Fruit fly (Drosophila melanogaster) whole organism, embryonic: ENCODE data around the gene CG8509.

Experiments used
- CG11723 ChIP-seq: fragments of 200-800 bp; sonication (Bioruptor generic); optimal IDR thresholded peaks from 2 replicates; lab custom pipeline; 2017; ENCODE audit warnings: missing biosample characterization, mild to moderate bottlenecking, missing genetic modification characterization
- CG13424 ChIP-seq: fragments of 200-800 bp; sonication (Bioruptor generic); optimal IDR thresholded peaks from 2 replicates; lab custom pipeline; 2019; ENCODE audit warnings: missing biosample characterization, mild to moderate bottlenecking, missing genetic modification characterization, moderate library complexity
- CG15011 ChIP-seq: fragments of 200-800 bp; sonication (Bioruptor generic); optimal IDR thresholded peaks from 3 replicates; lab custom pipeline; 2018; ENCODE audit warnings: missing biosample characterization, mild to moderate bottlenecking, missing genetic modification characterization
- CG2678 ChIP-seq: fragments of 200-800 bp; sonication (Bioruptor generic); optimal IDR thresholded peaks from 3 replicates; lab custom pipeline; 2019; ENCODE audit warnings: missing biosample characterization, mild to moderate bottlenecking, missing genetic modification characterization, moderate library complexity
- CG30020 ChIP-seq: fragments of 200-800 bp; optimal IDR thresholded peaks from 2 replicates; lab custom pipeline; 2019; ENCODE audit warnings: missing biosample characterization, mild to moderate bottlenecking, missing genetic modification characterization, moderate library complexity
- CG32767 ChIP-seq: fragments of 200-800 bp; sonication (Bioruptor generic); IDR thresholded peaks from 2 replicates; pipeline ENCODE4 v1.3.6; 2022; ENCODE audit warnings: missing biosample characterization, missing genetic modification characterization
- CG3726 ChIP-seq: fragments of 200-800 bp; sonication (Bioruptor generic); IDR thresholded peaks from 3 replicates; pipeline ENCODE4, ENCODE4 v1.3.6; 2022; ENCODE audit warnings: missing biosample characterization, missing genetic modification characterization
- CG4282 ChIP-seq: fragments of 200-800 bp; sonication (Bioruptor generic); optimal IDR thresholded peaks from 2 replicates; lab custom pipeline; 2016; ENCODE audit warnings: missing biosample characterization, missing genetic modification characterization
- CG4360 ChIP-seq: fragments of 200-800 bp; sonication (Bioruptor generic); IDR thresholded peaks from 2 replicates; pipeline ENCODE4 v1.3.6; 2022; ENCODE audit warnings: missing biosample characterization, missing genetic modification characterization
- CG6765 ChIP-seq: fragments of 200-800 bp; sonication (Bioruptor generic); optimal IDR thresholded peaks from 3 replicates; lab custom pipeline; 2017; ENCODE audit warnings: missing biosample characterization, mild to moderate bottlenecking, missing genetic modification characterization
- CG7786 ChIP-seq: fragments of 200-800 bp; sonication (Bioruptor generic); optimal IDR thresholded peaks from 2 replicates; lab custom pipeline; 2016; ENCODE audit warnings: missing biosample characterization, missing genetic modification characterization
- CG7839 ChIP-seq: fragments of 200-800 bp; sonication (Bioruptor generic); optimal IDR thresholded peaks from 3 replicates; lab custom pipeline; 2018; ENCODE audit warnings: missing biosample characterization, mild to moderate bottlenecking, missing genetic modification characterization, moderate library complexity
- CG8290 ChIP-seq, 3 experiments: fragments of 200-800 bp; sonication (Bioruptor generic); optimal IDR thresholded peaks; 2 replicates each; lab custom pipeline; 2016 to 2019; ENCODE audit warnings: missing biosample characterization in 3 of 3, missing genetic modification characterization in 3 of 3, mild to moderate bottlenecking in 2 of 3, moderate library complexity in 1 of 3
- CG8478 ChIP-seq: fragments of >200 bp; optimal IDR thresholded peaks from 2 replicates; lab custom pipeline; 2018
- CG9727 ChIP-seq: fragments of 200-800 bp; sonication (Bioruptor generic); optimal IDR thresholded peaks from 3 replicates; lab custom pipeline; 2017; ENCODE audit warnings: missing biosample characterization, mild to moderate bottlenecking, missing genetic modification characterization
- CG9797 ChIP-seq: fragments of 200-800 bp; sonication (Bioruptor generic); optimal IDR thresholded peaks from 3 replicates; lab custom pipeline; 2018; ENCODE audit warnings: missing biosample characterization, mild to moderate bottlenecking, missing genetic modification characterization
- CHES-1-like ChIP-seq: fragments of 200-800 bp; sonication (Bioruptor generic); optimal IDR thresholded peaks from 2 replicates; lab custom pipeline; 2016; ENCODE audit warnings: missing biosample characterization, missing genetic modification characterization
- CTCF ChIP-seq: fragments of 200-800 bp; sonication (Bioruptor generic); optimal IDR thresholded peaks from 2 replicates; lab custom pipeline; 2017; ENCODE audit warnings: missing biosample characterization, mild to moderate bottlenecking, missing genetic modification characterization, moderate library complexity
- Doc2 ChIP-seq: fragments of 200-800 bp; sonication (Bioruptor generic); IDR thresholded peaks from 2 replicates; pipeline ENCODE4 v1.3.6; 2022; ENCODE audit warnings: missing biosample characterization, missing genetic modification characterization
- Dp ChIP-seq: fragments of 200-800 bp; sonication (Bioruptor generic); optimal IDR thresholded peaks from 2 replicates; lab custom pipeline; 2018; ENCODE audit warnings: missing biosample characterization, mild to moderate bottlenecking, missing genetic modification characterization, moderate library complexity
- E2f2 ChIP-seq: fragments of 200-800 bp; sonication (Bioruptor generic); IDR thresholded peaks from 2 replicates; pipeline ENCODE4 v1.3.6; 2022; ENCODE audit warnings: missing biosample characterization, missing genetic modification characterization
- Fer1 ChIP-seq: fragments of 200-800 bp; sonication (Bioruptor generic); optimal IDR thresholded peaks from 2 replicates; lab custom pipeline; 2017; ENCODE audit warnings: missing biosample characterization, mild to moderate bottlenecking, missing genetic modification characterization
- HHEX ChIP-seq: fragments of 200-800 bp; sonication (Bioruptor generic); optimal IDR thresholded peaks from 3 replicates; lab custom pipeline; 2017; ENCODE audit warnings: missing biosample characterization, mild to moderate bottlenecking, missing genetic modification characterization, missing genetic modification reagents
- Hey ChIP-seq: fragments of 200-800 bp; sonication (Bioruptor generic); optimal IDR thresholded peaks from 3 replicates; lab custom pipeline; 2018; ENCODE audit warnings: missing biosample characterization, mild to moderate bottlenecking, missing genetic modification characterization
- Hr51 ChIP-seq, 2 experiments: fragments of 200-800 bp; sonication (Bioruptor generic); optimal IDR thresholded peaks; 2 replicates in 1 of 2; 3 replicates in 1 of 2; lab custom pipeline; 2016 to 2018; ENCODE audit warnings: missing biosample characterization in 2 of 2, missing genetic modification characterization in 2 of 2, mild to moderate bottlenecking in 1 of 2, moderate library complexity in 1 of 2
- Meics ChIP-seq: fragments of 200-800 bp; sonication (Bioruptor generic); optimal IDR thresholded peaks from 2 replicates; lab custom pipeline; 2017; ENCODE audit warnings: missing biosample characterization, mild to moderate bottlenecking, missing genetic modification characterization
- NK7.1 ChIP-seq: fragments of 200-800 bp; sonication (Bioruptor generic); optimal IDR thresholded peaks from 3 replicates; lab custom pipeline; 2016; ENCODE audit warnings: missing biosample characterization, missing genetic modification characterization
- Ravus ChIP-seq: fragments of 200-800 bp; sonication (Bioruptor generic); IDR thresholded peaks from 2 replicates; pipeline ENCODE4 v1.3.6; 2022; ENCODE audit warnings: missing biosample characterization, missing genetic modification characterization
- Sox102F ChIP-seq: fragments of 200-800 bp; sonication (Bioruptor generic); optimal IDR thresholded peaks from 2 replicates; lab custom pipeline; 2018; ENCODE audit warnings: missing biosample characterization, mild to moderate bottlenecking, missing genetic modification characterization, moderate library complexity
- chn ChIP-seq: fragments of 200-800 bp; sonication (Bioruptor generic); optimal IDR thresholded peaks from 2 replicates; lab custom pipeline; 2016; ENCODE audit warnings: missing biosample characterization, missing genetic modification characterization
- dati ChIP-seq: fragments of 200-800 bp; sonication (Bioruptor generic); IDR thresholded peaks from 2 replicates; pipeline ENCODE4 v1.3.6; 2022; ENCODE audit warnings: missing biosample characterization, missing genetic modification characterization
- disco-r ChIP-seq: fragments of 200-800 bp; sonication (Bioruptor generic); optimal IDR thresholded peaks from 2 replicates; lab custom pipeline; 2016; ENCODE audit warnings: missing biosample characterization, missing genetic modification characterization
- ems ChIP-seq: fragments of 200-800 bp; sonication (Bioruptor generic); optimal IDR thresholded peaks from 3 replicates; lab custom pipeline; 2016; ENCODE audit warnings: missing biosample characterization, missing genetic modification characterization
- exex ChIP-seq: fragments of 200-800 bp; sonication (Bioruptor generic); optimal IDR thresholded peaks from 4 replicates; lab custom pipeline; 2018; ENCODE audit warnings: missing biosample characterization, mild to moderate bottlenecking, missing genetic modification characterization, moderate library complexity
- fd102C ChIP-seq: fragments of 200-800 bp; sonication (Bioruptor generic); optimal IDR thresholded peaks from 2 replicates; lab custom pipeline; 2018; ENCODE audit warnings: missing biosample characterization, mild to moderate bottlenecking, missing genetic modification characterization, moderate library complexity
- ftz-f1 ChIP-seq: fragments of 200-800 bp; sonication (Bioruptor generic); optimal IDR thresholded peaks from 2 replicates; lab custom pipeline; 2016; ENCODE audit warnings: missing biosample characterization, missing genetic modification characterization
- gfzf ChIP-seq: fragments of 200-800 bp; sonication (Bioruptor generic); optimal IDR thresholded peaks from 2 replicates; lab custom pipeline; 2016; ENCODE audit warnings: missing biosample characterization, mild to moderate bottlenecking, missing genetic modification characterization, moderate library complexity
- lov ChIP-seq, 2 experiments: fragments of 200-800 bp in 1 of 2; fragments of >200 bp in 1 of 2; sonication (Bioruptor generic) in 1 of 2; IDR thresholded peaks in 1 of 2; optimal IDR thresholded peaks in 1 of 2; 2 replicates in 1 of 2; 3 replicates in 1 of 2; pipeline versions ENCODE4 v1.3.6 to Lab custom; 2017 to 2022; ENCODE audit warnings: missing biosample characterization in 1 of 2, missing genetic modification characterization in 1 of 2
- odd ChIP-seq: fragments of 200-800 bp; sonication (Bioruptor generic); optimal IDR thresholded peaks from 2 replicates; lab custom pipeline; 2017; ENCODE audit warnings: missing biosample characterization, mild to moderate bottlenecking, missing genetic modification characterization
- pfk ChIP-seq: fragments of 200-800 bp; sonication (Bioruptor generic); optimal IDR thresholded peaks from 2 replicates; lab custom pipeline; 2018; ENCODE audit warnings: missing biosample characterization, mild to moderate bottlenecking, missing genetic modification characterization, moderate library complexity
- pzg ChIP-seq: fragments of 200-800 bp; sonication (Bioruptor generic); optimal IDR thresholded peaks from 3 replicates; lab custom pipeline; 2018; ENCODE audit warnings: missing biosample characterization, mild to moderate bottlenecking, missing genetic modification characterization, moderate library complexity
- schlank ChIP-seq: fragments of 200-800 bp; sonication (Bioruptor generic); optimal IDR thresholded peaks from 2 replicates; lab custom pipeline; 2018; ENCODE audit warnings: missing biosample characterization, mild to moderate bottlenecking, missing genetic modification characterization
- scrt ChIP-seq: fragments of 200-800 bp; sonication (Bioruptor generic); optimal IDR thresholded peaks from 2 replicates; lab custom pipeline; 2018; ENCODE audit warnings: missing biosample characterization, mild to moderate bottlenecking, missing genetic modification characterization, moderate library complexity
- sug ChIP-seq: fragments of 200-800 bp; optimal IDR thresholded peaks from 2 replicates; lab custom pipeline; 2019; ENCODE audit warnings: missing biosample characterization, mild to moderate bottlenecking, missing genetic modification characterization, moderate library complexity
- tio ChIP-seq: fragments of 200-800 bp; sonication (Bioruptor generic); optimal IDR thresholded peaks from 2 replicates; lab custom pipeline; 2017; ENCODE audit warnings: missing biosample characterization, missing genetic modification characterization, inconsistent platforms
- unpg ChIP-seq: fragments of 200-800 bp; sonication (Bioruptor generic); optimal IDR thresholded peaks from 3 replicates; lab custom pipeline; 2018; ENCODE audit warnings: missing biosample characterization, mild to moderate bottlenecking, missing genetic modification characterization, moderate library complexity

The CG8509 gene

DNA sequence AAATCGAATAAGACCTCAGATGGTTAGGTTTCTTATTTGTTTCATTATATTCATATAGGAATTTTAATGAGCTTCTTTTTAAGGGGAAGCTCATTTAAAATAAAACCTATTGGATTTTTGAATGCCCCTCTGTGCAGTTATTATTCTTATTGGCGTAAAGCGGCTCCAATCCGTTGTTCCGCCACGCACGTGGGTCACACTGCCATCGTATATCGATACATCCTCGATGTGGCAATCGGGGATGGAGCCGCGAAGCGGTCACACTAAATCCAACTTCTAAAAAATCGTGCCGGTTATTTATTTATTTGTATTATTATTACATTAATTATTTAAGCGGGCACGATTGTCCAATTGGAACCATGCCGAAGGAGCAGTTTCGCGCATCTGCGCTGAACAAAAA lies 46.6 kb upstream of the CG8509 start, which contains the start of gene Polr3A (continued):
- no peak for TF ChIP-seq sug
- no peak for TF ChIP-seq Hey (tag; lab: Kevin White, UChicago)
- TF ChIP-seq fd102C: no peak
- no peak for TF ChIP-seq CG7786
- TF ChIP-seq Hr51 (GFP tag; optimal IDR thresholded peaks at IDR 0.05; lab: Kevin White, UChicago): no peak
- no peak for TF ChIP-seq lov (optimal IDR thresholded peaks at IDR 0.05; lab: Kevin White, UChicago)
- TF ChIP-seq lov (GFP tag; IDR thresholded peaks at IDR 0.05; lab: Robert Waterston, UW): no peak
- no peak for TF ChIP-seq HHEX (GFP tag; lab: Kevin White, UChicago)
- TF ChIP-seq CG8478 (lab: Kevin White, UChicago): no peak
- TF ChIP-seq unpg (GFP tag; lab: Kevin White, UChicago): no peak
- no peak for TF ChIP-seq ems (GFP tag; lab: Kevin White, UChicago)
- TF ChIP-seq CG3726 (GFP tag; lab: Robert Waterston, UW): no peak
- no peak for TF ChIP-seq Fer1
- TF ChIP-seq CG15011 (GFP tag; lab: Kevin White, UChicago): no peak
- no peak for TF ChIP-seq schlank (tag; lab: Kevin White, UChicago)
- no peak for TF ChIP-seq CG4360 (GFP tag; lab: Robert Waterston, UW)

DNA sequence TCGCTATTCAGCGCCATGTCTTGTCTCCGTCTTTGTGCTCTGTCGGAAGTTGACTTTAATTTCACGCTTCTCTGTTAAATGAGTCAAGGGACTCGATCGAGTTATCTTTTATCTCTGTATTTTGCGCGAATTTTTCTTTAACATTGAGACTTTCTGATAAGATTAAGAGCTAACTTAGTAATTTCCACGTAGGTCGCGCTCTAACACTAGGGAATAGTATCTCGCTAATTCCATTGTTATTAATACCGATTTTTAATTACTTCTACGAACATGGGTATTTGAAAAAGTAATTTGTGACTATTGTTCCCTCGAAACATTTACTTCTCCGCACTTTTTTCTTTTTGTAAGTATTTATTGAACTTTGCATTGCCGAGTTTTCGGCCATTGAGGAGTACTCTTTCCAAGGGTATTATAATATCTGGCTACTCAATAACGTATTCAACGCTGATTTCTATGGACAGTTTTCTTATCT lies 42.9 kb upstream of the CG8509 start, which contains the start of gene CG8952:
CG8952 (minus strand) TSS at position 51 of the 472 bp plus-strand sequence.
- TF ChIP-seq exex (tag; lab: Kevin White, UChicago) (peak; percentile 89), CG8290 (GFP tag; optimal IDR thresholded peaks at IDR 0.05; lab: Kevin White, UChicago) (no peak), CG8290 (tag; optimal IDR thresholded peaks at IDR 0.05; lab: Kevin White, UChicago) (no peak), CG9727 (GFP tag; lab: Kevin White, UChicago) (no peak), tio (no peak), Doc2 (no peak), CG2678 (tag; lab: Kevin White, UChicago) (no peak)
- TF ChIP-seq, all 482 proteins: peak for 1

DNA sequence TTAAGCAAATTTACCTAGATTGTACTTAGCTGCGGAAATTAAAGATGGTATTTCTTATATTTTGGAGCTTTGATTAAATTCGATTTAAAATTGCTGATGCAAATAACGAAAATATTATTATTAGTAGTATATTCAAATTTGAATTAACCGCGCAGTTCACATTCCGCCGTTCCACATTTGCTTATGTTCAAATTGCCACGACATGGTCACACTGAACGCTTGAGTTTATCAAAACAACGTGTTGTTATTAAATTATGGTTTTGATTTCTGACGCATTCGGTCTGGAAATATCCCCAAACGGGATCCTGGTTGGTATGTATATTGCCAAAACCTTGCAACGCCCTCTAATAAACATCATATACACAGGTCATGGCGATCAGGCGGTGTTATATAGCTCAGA lies 39.9 kb upstream of the CG8509 start, which contains the start of gene CG33172:
CG33172 (plus strand) TSS at position 208 of the 400 bp plus-strand sequence.
- TF ChIP-seq CG4282 (GFP tag; lab: Kevin White, UChicago) (no peak), Ravus (GFP tag; lab: Robert Waterston, UW) (no peak), Sox102F (GFP tag; lab: Kevin White, UChicago) (no peak), Dp (peak; percentile 77), gfzf (GFP tag; lab: Kevin White, UChicago) (peak; percentile 52), CHES-1-like (GFP tag; lab: Kevin White, UChicago) (no peak), dati (GFP tag; lab: Robert Waterston, UW) (no peak), pfk (GFP tag; lab: Kevin White, UChicago) (peak; percentile 93), CG9797 (GFP tag; lab: Kevin White, UChicago) (peak; percentile 56), chn (no peak), CTCF (GFP tag; lab: Kevin White, UChicago) (no peak), E2f2 (GFP tag; lab: Robert Waterston, UW) (peak; percentile 86), CG13424 (tag; lab: Kevin White, UChicago) (no peak), odd (GFP tag; lab: Kevin White, UChicago) (no peak), pzg (GFP tag; lab: Kevin White, UChicago) (peak; percentile 33), CG7839 (tag; lab: Kevin White, UChicago) (no peak), tio (no peak), CG6765 (GFP tag; lab: Kevin White, UChicago) (no peak), CG32767 (GFP tag; lab: Robert Waterston, UW) (no peak), ftz-f1 (GFP tag; lab: Kevin White, UChicago) (no peak), disco-r (GFP tag; lab: Kevin White, UChicago) (no peak), NK7.1 (no peak), CG11723 (no peak), Meics (GFP tag; lab: Kevin White, UChicago) (no peak), CG30020 (tag; lab: Kevin White, UChicago) (peak; percentile 59), scrt (no peak)
- TF ChIP-seq, all 482 proteins: peak for 7
